Fruit fly (Drosophila melanogaster) whole organism, embryonic: ENCODE data around the gene CG2147.

Source experiments
- Adf1 ChIP-seq: fragments of 200-800 bp; sonication (Bioruptor generic); IDR thresholded peaks from 2 replicates; pipeline ENCODE4 v1.3.6; 2022; ENCODE audit warnings: missing biosample characterization, missing genetic modification characterization
- CG10321 ChIP-seq: fragments of 200-800 bp; sonication (Bioruptor generic); IDR thresholded peaks from 2 replicates; pipeline ENCODE4 v1.3.6; 2022; ENCODE audit warnings: missing biosample characterization, missing genetic modification characterization
- CG10431 ChIP-seq: fragments of 200-800 bp; sonication (Bioruptor generic); optimal IDR thresholded peaks from 3 replicates; lab custom pipeline; 2018; ENCODE audit warnings: missing biosample characterization, mild to moderate bottlenecking, missing genetic modification characterization
- CG11085 ChIP-seq: fragments of 200-800 bp; sonication (Bioruptor generic); IDR thresholded peaks from 2 replicates; pipeline ENCODE4 v1.3.6; 2022; ENCODE audit warnings: missing biosample characterization, missing genetic modification characterization
- CG11093 ChIP-seq: fragments of 200-800 bp; sonication (Bioruptor generic); IDR thresholded peaks from 3 replicates; pipeline ENCODE4 v1.3.6; 2022; ENCODE audit warnings: missing biosample characterization, missing genetic modification characterization
- CG12071 ChIP-seq: fragments of 200-800 bp; sonication (Bioruptor generic); optimal IDR thresholded peaks from 3 replicates; lab custom pipeline; 2018; ENCODE audit warnings: missing biosample characterization, mild to moderate bottlenecking, missing genetic modification characterization
- CG13296 ChIP-seq: fragments of 200-800 bp; sonication (Bioruptor generic); optimal IDR thresholded peaks from 3 replicates; lab custom pipeline; 2018; ENCODE audit warnings: missing biosample characterization, mild to moderate bottlenecking, missing genetic modification characterization
- CG13424 ChIP-seq: fragments of 200-800 bp; sonication (Bioruptor generic); optimal IDR thresholded peaks from 2 replicates; lab custom pipeline; 2019; ENCODE audit warnings: missing biosample characterization, mild to moderate bottlenecking, missing genetic modification characterization, moderate library complexity
- CG17612 ChIP-seq: fragments of 200-800 bp; sonication (Bioruptor generic); IDR thresholded peaks from 2 replicates; pipeline ENCODE4 v1.3.6; 2022; ENCODE audit warnings: missing biosample characterization, missing genetic modification characterization
- CG2129 ChIP-seq: fragments of 200-800 bp; sonication (Bioruptor generic); IDR thresholded peaks from 2 replicates; pipeline ENCODE4 v1.3.6; 2022; ENCODE audit warnings: missing biosample characterization, missing genetic modification characterization; ENCODE audit not compliant: partially characterized antibody
- CG31224 ChIP-seq: fragments of 200-800 bp; sonication (Bioruptor generic); IDR thresholded peaks from 2 replicates; pipeline ENCODE4 v1.3.6; 2022; ENCODE audit warnings: missing biosample characterization, missing genetic modification characterization
- CG33557 ChIP-seq: fragments of 200-800 bp; sonication (Bioruptor generic); optimal IDR thresholded peaks from 2 replicates; lab custom pipeline; 2019; ENCODE audit warnings: missing biosample characterization, mild to moderate bottlenecking, missing genetic modification characterization, moderate library complexity
- CG7372 ChIP-seq: fragments of 200-800 bp; sonication (Bioruptor generic); IDR thresholded peaks from 2 replicates; pipeline ENCODE4 v1.3.6; 2022; ENCODE audit warnings: missing biosample characterization, missing genetic modification characterization
- CG7556 ChIP-seq: fragments of 200-800 bp; sonication (Bioruptor generic); optimal IDR thresholded peaks from 2 replicates; lab custom pipeline; 2017; ENCODE audit warnings: missing biosample characterization, mild to moderate bottlenecking, missing genetic modification characterization
- CG7987 ChIP-seq: fragments of 200-800 bp; sonication (Bioruptor generic); optimal IDR thresholded peaks from 2 replicates; lab custom pipeline; 2018; ENCODE audit warnings: missing biosample characterization, mild to moderate bottlenecking, missing genetic modification characterization, moderate library complexity
- CG8281 ChIP-seq: fragments of 200-800 bp; sonication (Bioruptor generic); optimal IDR thresholded peaks from 2 replicates; lab custom pipeline; 2018; ENCODE audit warnings: missing biosample characterization, mild to moderate bottlenecking, missing genetic modification characterization, moderate library complexity
- CG8359 ChIP-seq: fragments of 200-800 bp; sonication (Bioruptor generic); optimal IDR thresholded peaks from 2 replicates; lab custom pipeline; 2017; ENCODE audit warnings: missing biosample characterization, mild to moderate bottlenecking, missing genetic modification characterization, borderline replicate concordance
- CG8388 ChIP-seq: fragments of 200-800 bp; sonication (Bioruptor generic); optimal IDR thresholded peaks from 2 replicates; lab custom pipeline; 2019; ENCODE audit warnings: missing biosample characterization, mild to moderate bottlenecking, missing genetic modification characterization, moderate library complexity
- CG8478 ChIP-seq: fragments of >200 bp; optimal IDR thresholded peaks from 2 replicates; lab custom pipeline; 2018
- Chrac-16 ChIP-seq: fragments of 200-800 bp; sonication (Bioruptor generic); optimal IDR thresholded peaks from 3 replicates; lab custom pipeline; 2016; ENCODE audit warnings: missing biosample characterization, missing genetic modification characterization
- CoRest ChIP-seq: fragments of 200-800 bp; sonication (Bioruptor generic); optimal IDR thresholded peaks from 3 replicates; lab custom pipeline; 2018; ENCODE audit warnings: missing biosample characterization, mild to moderate bottlenecking, missing genetic modification characterization, moderate library complexity
- D ChIP-seq, 2 experiments: fragments of 200-800 bp in 1 of 2; fragments of >200 bp in 1 of 2; sonication (Bioruptor generic) in 1 of 2; optimal IDR thresholded peaks; 2 replicates in 1 of 2; 3 replicates in 1 of 2; lab custom pipeline; 2017; ENCODE audit warnings: mild to moderate bottlenecking in 1 of 2, missing biosample characterization in 1 of 2, missing genetic modification characterization in 1 of 2, missing genetic modification reagents in 1 of 2
- Dip3 ChIP-seq: fragments of 200-800 bp; sonication (Bioruptor generic); optimal IDR thresholded peaks from 3 replicates; lab custom pipeline; 2016; ENCODE audit warnings: missing biosample characterization, missing genetic modification characterization
- E2f2 ChIP-seq: fragments of 200-800 bp; sonication (Bioruptor generic); IDR thresholded peaks from 2 replicates; pipeline ENCODE4 v1.3.6; 2022; ENCODE audit warnings: missing biosample characterization, missing genetic modification characterization
- Gsc ChIP-seq: fragments of 200-800 bp; sonication (Bioruptor generic); IDR thresholded peaks from 2 replicates; pipeline ENCODE4 v1.3.6; 2022; ENCODE audit warnings: missing biosample characterization, missing genetic modification characterization
- HLH3B ChIP-seq: fragments of 200-800 bp; sonication (Bioruptor generic); IDR thresholded peaks from 2 replicates; pipeline ENCODE4 v1.3.6; 2022; ENCODE audit warnings: missing biosample characterization, missing genetic modification characterization
- HLHmδ ChIP-seq: fragments of 200-800 bp; sonication (Bioruptor generic); optimal IDR thresholded peaks from 2 replicates; lab custom pipeline; 2018; ENCODE audit warnings: missing biosample characterization, mild to moderate bottlenecking, missing genetic modification characterization, moderate library complexity
- HmgZ ChIP-seq: fragments of 200-800 bp; sonication (Bioruptor generic); optimal IDR thresholded peaks from 2 replicates; lab custom pipeline; 2018; ENCODE audit warnings: missing biosample characterization, mild to moderate bottlenecking, missing genetic modification characterization
- MBD-R2 ChIP-seq: fragments of 200-800 bp; sonication (Bioruptor generic); IDR thresholded peaks from 2 replicates; pipeline ENCODE4 v1.3.6; 2022; ENCODE audit warnings: missing biosample characterization, missing genetic modification characterization
- Oaz ChIP-seq: fragments of 200-800 bp; sonication (Bioruptor generic); IDR thresholded peaks from 2 replicates; pipeline ENCODE4 v1.3.6; 2022; ENCODE audit warnings: missing biosample characterization, missing genetic modification characterization
- PHDP ChIP-seq: fragments of 200-800 bp; sonication (Bioruptor generic); optimal IDR thresholded peaks from 3 replicates; lab custom pipeline; 2018; ENCODE audit warnings: missing biosample characterization, mild to moderate bottlenecking, missing genetic modification characterization, moderate library complexity
- Scr ChIP-seq: fragments of 200-800 bp; sonication (Bioruptor generic); IDR thresholded peaks from 2 replicates; pipeline ENCODE4 v1.3.6; 2022; ENCODE audit warnings: missing biosample characterization, missing genetic modification characterization; ENCODE audit not compliant: partially characterized antibody
- Xbp1 ChIP-seq: fragments of 200-800 bp; sonication (Bioruptor generic); optimal IDR thresholded peaks from 3 replicates; lab custom pipeline; 2016; ENCODE audit warnings: missing biosample characterization, mild to moderate bottlenecking, missing genetic modification characterization
- ap ChIP-seq: fragments of 200-800 bp; sonication (Bioruptor generic); IDR thresholded peaks from 2 replicates; pipeline ENCODE4 v1.3.6; 2022; ENCODE audit warnings: missing biosample characterization, missing genetic modification characterization
- cwo ChIP-seq: fragments of 200-800 bp; sonication (Bioruptor generic); optimal IDR thresholded peaks from 3 replicates; lab custom pipeline; 2017; ENCODE audit warnings: missing biosample characterization, missing genetic modification characterization, mild to moderate bottlenecking, moderate library complexity, missing genetic modification reagents
- dan ChIP-seq: fragments of 200-800 bp; sonication (Bioruptor generic); IDR thresholded peaks from 2 replicates; pipeline ENCODE4 v1.3.6; 2022; ENCODE audit warnings: missing biosample characterization, missing genetic modification characterization
- dmrt99B ChIP-seq: fragments of 200-800 bp; sonication (Bioruptor generic); optimal IDR thresholded peaks from 2 replicates; lab custom pipeline; 2018; ENCODE audit warnings: missing biosample characterization, mild to moderate bottlenecking, missing genetic modification characterization, moderate library complexity
- ewg ChIP-seq: fragments of 200-800 bp; sonication (Bioruptor generic); optimal IDR thresholded peaks from 3 replicates; lab custom pipeline; 2017; ENCODE audit warnings: mild to moderate bottlenecking, missing biosample characterization, missing genetic modification reagents, missing genetic modification characterization
- fd96Cb ChIP-seq: fragments of 200-800 bp; sonication (Bioruptor generic); optimal IDR thresholded peaks from 2 replicates; lab custom pipeline; 2018; ENCODE audit warnings: missing biosample characterization, mild to moderate bottlenecking, missing genetic modification characterization, moderate library complexity
- fru ChIP-seq: fragments of >200 bp; optimal IDR thresholded peaks from 2 replicates; lab custom pipeline; 2017
- ftz-f1 ChIP-seq: fragments of 200-800 bp; sonication (Bioruptor generic); optimal IDR thresholded peaks from 2 replicates; lab custom pipeline; 2016; ENCODE audit warnings: missing biosample characterization, missing genetic modification characterization
- gfzf ChIP-seq: fragments of 200-800 bp; sonication (Bioruptor generic); optimal IDR thresholded peaks from 2 replicates; lab custom pipeline; 2016; ENCODE audit warnings: missing biosample characterization, mild to moderate bottlenecking, missing genetic modification characterization, moderate library complexity
- hb ChIP-seq: fragments of 200-800 bp; sonication (Bioruptor generic); IDR thresholded peaks from 3 replicates; pipeline ENCODE4 v1.3.6; 2022; ENCODE audit warnings: missing biosample characterization, missing genetic modification characterization; ENCODE audit not compliant: partially characterized antibody
- nerfin-2 ChIP-seq: fragments of 200-800 bp; sonication (Bioruptor generic); IDR thresholded peaks from 2 replicates; pipeline ENCODE4 v1.3.6; 2022; ENCODE audit warnings: missing biosample characterization, missing genetic modification characterization; ENCODE audit not compliant: partially characterized antibody
- p53 ChIP-seq: fragments of 200-800 bp; sonication (Bioruptor generic); optimal IDR thresholded peaks from 2 replicates; lab custom pipeline; 2016; ENCODE audit warnings: missing biosample characterization, missing genetic modification characterization
- sd ChIP-seq: fragments of 200-800 bp; sonication (Bioruptor generic); optimal IDR thresholded peaks from 3 replicates; lab custom pipeline; 2018; ENCODE audit warnings: missing biosample characterization, mild to moderate bottlenecking, missing genetic modification characterization, moderate library complexity
- sisA ChIP-seq: fragments of 200-800 bp; sonication (Bioruptor generic); IDR thresholded peaks from 2 replicates; pipeline ENCODE4 v1.3.6; 2022; ENCODE audit warnings: missing biosample characterization, missing genetic modification characterization
- wek ChIP-seq: fragments of 200-800 bp; sonication (Bioruptor generic); optimal IDR thresholded peaks from 3 replicates; lab custom pipeline; 2018; ENCODE audit warnings: missing biosample characterization, mild to moderate bottlenecking, missing genetic modification characterization, moderate library complexity
- zen2 ChIP-seq: fragments of 200-800 bp; sonication (Bioruptor generic); IDR thresholded peaks from 3 replicates; pipeline ENCODE4 v1.3.6; 2022; ENCODE audit warnings: missing biosample characterization, missing genetic modification characterization; ENCODE audit not compliant: partially characterized antibody
- zfh2 ChIP-seq: fragments of 200-800 bp; sonication (Bioruptor generic); optimal IDR thresholded peaks from 2 replicates; lab custom pipeline; 2016; ENCODE audit warnings: missing biosample characterization, missing genetic modification characterization

The CG2147 gene

DNA sequence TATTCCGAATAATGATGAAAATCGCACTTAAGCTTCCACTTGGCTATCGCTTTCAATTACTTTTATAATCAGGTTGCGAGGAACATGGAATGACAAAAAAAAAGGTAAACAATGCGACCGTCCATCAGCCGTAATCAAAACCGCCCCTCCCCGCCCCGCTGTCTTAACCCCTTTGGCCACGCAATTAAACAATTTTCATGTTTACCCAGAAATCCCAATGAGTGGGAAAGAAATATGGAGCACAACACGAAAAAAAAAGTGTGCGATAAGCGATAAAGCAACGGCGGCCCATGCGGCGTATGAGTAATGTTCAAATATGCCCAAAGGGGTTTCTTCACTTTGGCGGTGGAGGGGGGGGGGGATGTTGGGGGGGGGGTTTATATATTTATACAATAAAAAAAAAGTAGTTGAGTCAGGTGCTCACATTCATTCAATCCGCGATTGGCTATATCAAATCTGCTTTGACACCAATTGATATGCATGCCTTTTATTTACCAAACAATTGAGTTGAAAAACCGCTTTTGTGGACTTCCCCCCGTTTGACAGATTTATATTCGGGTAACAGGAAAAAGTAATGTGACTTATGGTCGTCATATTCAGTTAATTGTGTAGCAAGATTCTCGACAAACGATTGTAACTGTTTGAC, 41.4 kb upstream of the CG2147 start (continued):
- peak; percentile 61; the same call in 1 of the 2 replicates for TF ChIP-seq CG7372 (GFP tag; lab: Robert Waterston, UW)
- no peak for TF ChIP-seq CG2129 (GFP tag; lab: Robert Waterston, UW)
- TF ChIP-seq CG10321 (GFP tag; lab: Robert Waterston, UW) = no peak
- no peak for TF ChIP-seq Dip3 (GFP tag; lab: Kevin White, UChicago)
- no peak for TF ChIP-seq Scr (GFP tag; lab: Robert Waterston, UW)
- TF ChIP-seq CG13424 (tag; lab: Kevin White, UChicago) = no peak
- no peak for TF ChIP-seq nerfin-2 (GFP tag; lab: Robert Waterston, UW)
- no peak for TF ChIP-seq CG11085
- TF ChIP-seq CG8281 (tag; lab: Kevin White, UChicago) = peak; percentile 52
- no peak for TF ChIP-seq Oaz
- peak; percentile 34 for TF ChIP-seq CG13296 (GFP tag; lab: Kevin White, UChicago)
- peak; percentile 4 for TF ChIP-seq PHDP
- TF ChIP-seq ftz-f1 (GFP tag; lab: Kevin White, UChicago) = no peak
- TF ChIP-seq fru (lab: Kevin White, UChicago) = no peak
- no peak for TF ChIP-seq CG8478 (lab: Kevin White, UChicago)
- TF ChIP-seq D (optimal IDR thresholded peaks at IDR 0.05; lab: Kevin White, UChicago) = no peak
- TF ChIP-seq D (GFP tag; optimal IDR thresholded peaks at IDR 0.05; lab: Kevin White, UChicago) = no peak
- TF ChIP-seq p53 = no peak
- no peak for TF ChIP-seq dan (GFP tag; lab: Robert Waterston, UW)
- TF ChIP-seq gfzf (GFP tag; lab: Kevin White, UChicago) = no peak
- TF ChIP-seq CG7987 (GFP tag; lab: Kevin White, UChicago) = peak; percentile 58
- no peak for TF ChIP-seq Chrac-16 (GFP tag; lab: Kevin White, UChicago)
- TF ChIP-seq sd (tag; lab: Kevin White, UChicago) = peak; percentile 90
- no peak for TF ChIP-seq ewg (GFP tag; lab: Kevin White, UChicago)
- no peak for TF ChIP-seq CG8388 (GFP tag; lab: Kevin White, UChicago)
- TF ChIP-seq sisA = no peak
- TF ChIP-seq CG33557 (GFP tag; lab: Kevin White, UChicago) = no peak
- TF ChIP-seq HLH3B (GFP tag; lab: Robert Waterston, UW) = peak; percentile 5; the same call in 1 of the 2 replicates
- TF ChIP-seq CG7556 (GFP tag; lab: Kevin White, UChicago) = no peak
- TF ChIP-seq fd96Cb (tag; lab: Kevin White, UChicago) = no peak
- TF ChIP-seq CoRest (tag; lab: Kevin White, UChicago) = no peak
- peak; percentile 35 for TF ChIP-seq HmgZ
- no peak for TF ChIP-seq Xbp1
- no peak for TF ChIP-seq dmrt99B (tag; lab: Kevin White, UChicago)
- TF ChIP-seq hb (GFP tag; lab: Robert Waterston, UW) = no peak
- no peak for TF ChIP-seq ap (GFP tag; lab: Robert Waterston, UW)
- TF ChIP-seq CG12071 (GFP tag; lab: Kevin White, UChicago) = no peak
- peak; percentile 32; the same call in 1 of the 2 replicates for TF ChIP-seq Adf1 (GFP tag; lab: Robert Waterston, UW)
- TF ChIP-seq CG17612 (GFP tag; lab: Robert Waterston, UW) = no peak
- TF ChIP-seq CG11093 (GFP tag; lab: Robert Waterston, UW) = no peak
- TF ChIP-seq E2f2 (GFP tag; lab: Robert Waterston, UW) = no peak
- TF ChIP-seq CG31224 (GFP tag; lab: Robert Waterston, UW) = no peak
- peak; percentile 74 for TF ChIP-seq cwo (GFP tag; lab: Kevin White, UChicago)
- no peak for TF ChIP-seq MBD-R2
- TF ChIP-seq CG10431 (GFP tag; lab: Kevin White, UChicago) = peak; percentile 8
- no peak for TF ChIP-seq zen2 (GFP tag; lab: Robert Waterston, UW)
- no peak for TF ChIP-seq wek
- TF ChIP-seq HLHmδ (GFP tag; lab: Kevin White, UChicago) = no peak
- no peak for TF ChIP-seq zfh2 (GFP tag; lab: Kevin White, UChicago)
- TF ChIP-seq Gsc (GFP tag; lab: Robert Waterston, UW) = no peak
- TF ChIP-seq CG8359 (GFP tag; lab: Kevin White, UChicago) = no peak
